Worm (Caenorhabditis elegans) whole organism, L4/young adult: ENCODE data around the gene xbx-6.

ENCODE experiments used
- W03F9.2 ChIP-seq: fragments of 150-350 bp; optimal IDR thresholded peaks from 2 replicates; lab custom pipeline; 2014; ENCODE audit warnings: missing biosample characterization, missing genetic modification characterization
- dao-5 ChIP-seq: sonication (generic microtip); optimal IDR thresholded peaks from 2 replicates; lab custom pipeline; 2016; ENCODE audit warnings: missing genotype, missing genetic modification characterization, moderate library complexity, missing compliant biosample characterization

ce11 chrV:9750308-9750707 lies 47.5 kb downstream of the xbx-6 start, which contains the start of gene F58E6.4:
- TF ChIP-seq dao-5 (no peak), W03F9.2 (tag; lab: Kevin White, UChicago) (no peak)
